Fruit fly (Drosophila melanogaster): ENCODE measurements around the gene Traf6.

Traf6 gene

DNA sequence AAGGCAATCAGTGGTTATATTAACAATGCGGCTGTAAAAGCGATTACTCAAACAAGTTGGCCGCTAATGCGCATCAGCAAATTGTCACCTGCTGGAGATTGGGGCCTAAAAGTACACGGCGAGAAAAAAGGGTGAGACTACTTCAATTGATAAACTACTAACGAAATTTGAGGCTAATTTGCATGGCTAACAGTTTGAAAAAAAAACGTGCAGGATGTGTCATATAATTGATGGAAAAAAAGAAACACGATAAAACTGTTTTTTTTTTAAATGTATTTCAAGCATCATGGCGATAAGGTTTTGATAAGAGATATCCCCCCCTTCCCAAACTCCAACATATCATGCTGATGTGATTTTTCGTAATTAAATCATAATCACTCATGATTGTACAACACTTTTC lies 44.5 kb downstream of the Traf6 start (continued):
- TF ChIP-seq Spps (tag; optimal IDR thresholded peaks at IDR 0.05) (no peak), nom (GFP tag; optimal IDR thresholded peaks at IDR 0.05) (no peak), cato (GFP tag; optimal IDR thresholded peaks at IDR 0.05; ENCODE audit: borderline replicate concordance) (no peak), CG14710 (tag; optimal IDR thresholded peaks at IDR 0.05) (no peak), toy (GFP tag; IDR thresholded peaks at IDR 0.05) (no peak), CG8089 (GFP tag; optimal IDR thresholded peaks at IDR 0.05) (no peak), gro (GFP tag; optimal IDR thresholded peaks at IDR 0.05) (peak; percentile 31), chif (GFP tag; optimal IDR thresholded peaks at IDR 0.05) (no peak), CG4404 (GFP tag; IDR thresholded peaks at IDR 0.05) (no peak), Nf-YC (tag; optimal IDR thresholded peaks at IDR 0.05) (no peak), CG8478 (optimal IDR thresholded peaks at IDR 0.05) (no peak), E2f1 (GFP tag; IDR thresholded peaks at IDR 0.05) (no peak), CG3995 (GFP tag; optimal IDR thresholded peaks at IDR 0.05) (no peak), sna (GFP tag; IDR thresholded peaks at IDR 0.05; ENCODE audit: partially characterized antibody) (no peak), CG7372 (GFP tag; IDR thresholded peaks at IDR 0.05) (no peak), CG8388 (GFP tag; optimal IDR thresholded peaks at IDR 0.05) (no peak), CG15479 (GFP tag; optimal IDR thresholded peaks at IDR 0.05) (no peak), CG18011 (GFP tag; optimal IDR thresholded peaks at IDR 0.05) (no peak), CG31365 (tag; optimal IDR thresholded peaks at IDR 0.05) (no peak), bcd (GFP tag; optimal IDR thresholded peaks at IDR 0.05) (no peak), CG5953 (GFP tag; IDR thresholded peaks at IDR 0.05) (no peak), CG9609 (GFP tag; optimal IDR thresholded peaks at IDR 0.05) (no peak), mam (GFP tag; optimal IDR thresholded peaks at IDR 0.05) (peak; percentile 41), knrl (GFP tag; IDR thresholded peaks at IDR 0.05; ENCODE audit: partially characterized antibody) (no peak), Taf1 (GFP tag; IDR thresholded peaks at IDR 0.05) (0 out of 2 replicates have a peak, but pooled peaks have one; percentile 25), Meics (GFP tag; optimal IDR thresholded peaks at IDR 0.05) (peak; percentile 67), NC2α (GFP tag; optimal IDR thresholded peaks at IDR 0.05) (no peak), gfzf (GFP tag; optimal IDR thresholded peaks at IDR 0.05) (no peak), psq (GFP tag; optimal IDR thresholded peaks at IDR 0.05) (no peak), Mad (GFP tag; optimal IDR thresholded peaks at IDR 0.05) (no peak), trh (GFP tag; optimal IDR thresholded peaks at IDR 0.05) (no peak), ATbp (GFP tag; optimal IDR thresholded peaks at IDR 0.05) (no peak), GATAe (GFP tag; conservative IDR thresholded peaks at IDR 0.05) (peak; percentile 70), Hsf (GFP tag; optimal IDR thresholded peaks at IDR 0.05) (peak; percentile 1), Side (GFP tag; optimal IDR thresholded peaks at IDR 0.05) (peak; percentile 8), CG10366 (GFP tag; IDR thresholded peaks at IDR 0.05) (peak; percentile 28; the same call in 1 of the 2 replicates), CG34376 (GFP tag; optimal IDR thresholded peaks at IDR 0.05) (peak; percentile 19), Mrtf (GFP tag; IDR thresholded peaks at IDR 0.05) (no peak), pros (GFP tag; optimal IDR thresholded peaks at IDR 0.05) (no peak), gcm2 (GFP tag; optimal IDR thresholded peaks at IDR 0.05) (no peak), CG10267 (tag; optimal IDR thresholded peaks at IDR 0.05) (no peak), CG4820 (GFP tag; optimal IDR thresholded peaks at IDR 0.05) (no peak), CG18262 (tag; optimal IDR thresholded peaks at IDR 0.05) (no peak), CG13624 (GFP tag; optimal IDR thresholded peaks at IDR 0.05) (peak; percentile 65), ranshi (GFP tag; IDR thresholded peaks at IDR 0.05) (peak; percentile 15; the same call in 1 of the 2 replicates), onecut (GFP tag; IDR thresholded peaks at IDR 0.05) (no peak), lilli (GFP tag; optimal IDR thresholded peaks at IDR 0.05) (peak; percentile 51), Hr3 (GFP tag; optimal IDR thresholded peaks at IDR 0.05) (no peak), D (optimal IDR thresholded peaks at IDR 0.05) (no peak), D (GFP tag; optimal IDR thresholded peaks at IDR 0.05) (no peak), B-H2 (GFP tag; optimal IDR thresholded peaks at IDR 0.05) (no peak), HHEX (GFP tag; optimal IDR thresholded peaks at IDR 0.05) (peak; percentile 44), gsb (GFP tag; IDR thresholded peaks at IDR 0.05) (0 out of 2 replicates have a peak, but pooled peaks have one; percentile 39)

Data from whole organism, embryonic.